Worm (Caenorhabditis elegans) whole organism, L2 larva: Measurements from ENCODE around the gene srh-288.

Experiments
- C34F6.9 ChIP-seq: fragments of 150-350 bp; optimal IDR thresholded peaks from 2 replicates; lab custom pipeline; 2014; ENCODE audit warnings: missing biosample characterization, missing genetic modification characterization
- F13H6.1 ChIP-seq: sonication (generic microtip); optimal IDR thresholded peaks from 2 replicates; lab custom pipeline; 2016; ENCODE audit warnings: missing genetic modification characterization, missing compliant biosample characterization
- R02D3.7 ChIP-seq: fragments of 150-350 bp; optimal IDR thresholded peaks from 2 replicates; lab custom pipeline; 2014; ENCODE audit warnings: missing biosample characterization, missing genetic modification characterization
- ZK546.5 ChIP-seq: sonication (generic microtip); optimal IDR thresholded peaks from 2 replicates; lab custom pipeline; 2017; ENCODE audit warnings: missing biosample characterization, missing genetic modification characterization
- aly-2 ChIP-seq: fragments of 150-350 bp; optimal IDR thresholded peaks from 2 replicates; lab custom pipeline; 2014; ENCODE audit warnings: missing biosample characterization, missing genetic modification characterization
- ama-1 ChIP-seq: fragments of 150-350 bp; optimal IDR thresholded peaks from 2 replicates; lab custom pipeline; 2018; ENCODE audit warnings: inconsistent platforms
- blmp-1 ChIP-seq: sonication (generic microtip); optimal IDR thresholded peaks from 2 replicates; lab custom pipeline; 2017; ENCODE audit warnings: missing genetic modification characterization, mild to moderate bottlenecking, missing compliant biosample characterization, antibody characterized with exemption, moderate library complexity; ENCODE audit not compliant: insufficient read depth
- ceh-16 ChIP-seq: fragments of 150-350 bp; optimal IDR thresholded peaks from 2 replicates; lab custom pipeline; 2014; ENCODE audit warnings: missing biosample characterization, missing genetic modification characterization
- crh-2 ChIP-seq: sonication (generic microtip); optimal IDR thresholded peaks from 2 replicates; lab custom pipeline; 2017; ENCODE audit warnings: missing biosample characterization, missing genetic modification characterization
- elt-1 ChIP-seq: fragments of 150-350 bp; optimal IDR thresholded peaks from 2 replicates; lab custom pipeline; 2014; ENCODE audit warnings: missing biosample characterization, missing genetic modification characterization
- elt-3 ChIP-seq: sonication (generic microtip); optimal IDR thresholded peaks from 2 replicates; lab custom pipeline; 2017; ENCODE audit warnings: missing biosample characterization, missing genetic modification characterization
- fos-1 ChIP-seq: fragments of 150-350 bp; optimal IDR thresholded peaks from 2 replicates; lab custom pipeline; 2014; ENCODE audit warnings: missing biosample characterization, missing genetic modification characterization
- gmeb-1 ChIP-seq: fragments of 150-350 bp; optimal IDR thresholded peaks from 2 replicates; lab custom pipeline; 2014; ENCODE audit warnings: missing biosample characterization, missing genetic modification characterization
- lin-11 ChIP-seq: fragments of 150-350 bp; sonication (generic microtip); optimal IDR thresholded peaks from 2 replicates; lab custom pipeline; 2014; ENCODE audit warnings: missing biosample characterization, missing genetic modification characterization, inconsistent platforms, mixed read lengths
- lin-13 ChIP-seq: fragments of 150-350 bp; optimal IDR thresholded peaks from 2 replicates; lab custom pipeline; 2014; ENCODE audit warnings: missing biosample characterization, missing genetic modification reagents, missing genetic modification characterization
- lin-39 ChIP-seq: fragments of 150-350 bp; optimal IDR thresholded peaks from 2 replicates; lab custom pipeline; 2014; ENCODE audit warnings: missing biosample characterization, missing genetic modification reagents, missing genetic modification characterization
- lsy-2 ChIP-seq, 2 experiments: fragments of 150-350 bp in 1 of 2; sonication (generic microtip) in 1 of 2; optimal IDR thresholded peaks; 2 replicates each; lab custom pipeline; 2014 to 2017; ENCODE audit warnings: missing biosample characterization in 2 of 2, missing genetic modification characterization in 2 of 2
- mab-5 ChIP-seq: fragments of 150-350 bp; optimal IDR thresholded peaks from 2 replicates; lab custom pipeline; 2014; ENCODE audit warnings: missing biosample characterization, missing genetic modification characterization
- mdl-1 ChIP-seq, 2 experiments: fragments of 150-350 bp in 1 of 2; sonication (generic microtip) in 1 of 2; optimal IDR thresholded peaks; 2 replicates each; lab custom pipeline; 2017; ENCODE audit warnings: missing biosample characterization in 2 of 2, missing genetic modification characterization in 2 of 2
- nhr-10 ChIP-seq: sonication (generic microtip); optimal IDR thresholded peaks from 2 replicates; lab custom pipeline; 2017; ENCODE audit warnings: missing biosample characterization, missing genetic modification characterization
- nhr-11 ChIP-seq: fragments of 150-350 bp; optimal IDR thresholded peaks from 2 replicates; lab custom pipeline; 2014; ENCODE audit warnings: missing biosample characterization, missing genetic modification characterization
- nhr-12 ChIP-seq: fragments of 150-350 bp; optimal IDR thresholded peaks from 2 replicates; lab custom pipeline; 2014; ENCODE audit warnings: missing biosample characterization, missing genetic modification characterization
- nhr-21 ChIP-seq: fragments of 150-350 bp; optimal IDR thresholded peaks from 2 replicates; lab custom pipeline; 2014; ENCODE audit warnings: missing biosample characterization, missing genetic modification characterization
- nhr-237 ChIP-seq: fragments of 150-350 bp; optimal IDR thresholded peaks from 2 replicates; lab custom pipeline; 2014; ENCODE audit warnings: missing biosample characterization, missing genetic modification characterization
- nhr-25 ChIP-seq: fragments of 150-350 bp; sonication (generic microtip); optimal IDR thresholded peaks from 3 replicates; lab custom pipeline; 2014; ENCODE audit warnings: missing biosample characterization, missing genetic modification characterization
- peb-1 ChIP-seq: fragments of 150-350 bp; optimal IDR thresholded peaks from 2 replicates; lab custom pipeline; 2014; ENCODE audit warnings: missing biosample characterization, missing genetic modification characterization
- sem-4 ChIP-seq: fragments of 150-350 bp; optimal IDR thresholded peaks from 2 replicates; lab custom pipeline; 2014; ENCODE audit warnings: missing biosample characterization, missing genetic modification reagents, missing genetic modification characterization
- skn-1 ChIP-seq: sonication (generic microtip); optimal IDR thresholded peaks from 2 replicates; lab custom pipeline; 2017; ENCODE audit warnings: missing biosample characterization, missing genetic modification characterization
- sma-3 ChIP-seq: sonication (generic microtip); optimal IDR thresholded peaks from 2 replicates; lab custom pipeline; 2016; ENCODE audit warnings: missing genetic modification reagents, missing genetic modification characterization, missing compliant biosample characterization
- sma-9 ChIP-seq, 2 experiments: fragments of 150-350 bp in 1 of 2; sonication (generic microtip) in 1 of 2; optimal IDR thresholded peaks; 2 replicates each; lab custom pipeline; 2014 to 2016; ENCODE audit warnings: missing genetic modification characterization in 2 of 2, mild to moderate bottlenecking in 1 of 2, missing biosample characterization in 1 of 2, missing compliant biosample characterization in 1 of 2, missing genetic modification reagents in 1 of 2, moderate library complexity in 1 of 2
- snpc-4 ChIP-seq: fragments of 150-350 bp; optimal IDR thresholded peaks from 2 replicates; lab custom pipeline; 2014; ENCODE audit warnings: missing biosample characterization, missing genetic modification characterization
- unc-39 ChIP-seq: fragments of 150-350 bp; optimal IDR thresholded peaks from 2 replicates; lab custom pipeline; 2014; ENCODE audit warnings: missing biosample characterization, missing genetic modification characterization
- zag-1 ChIP-seq: fragments of 150-350 bp; optimal IDR thresholded peaks from 2 replicates; lab custom pipeline; 2014; ENCODE audit warnings: missing biosample characterization, missing genetic modification characterization
- ztf-1 ChIP-seq: fragments of 200-800 bp; sonication (Bioruptor generic); conservative IDR thresholded peaks from 2 replicates; pipeline ENCODE4 v1.3.6; 2022; ENCODE audit warnings: missing genetic modification characterization, missing compliant biosample characterization
- ztf-11 ChIP-seq: sonication (generic microtip); optimal IDR thresholded peaks from 2 replicates; lab custom pipeline; 2017; ENCODE audit warnings: missing biosample characterization, missing genetic modification characterization
- ztf-4 ChIP-seq: fragments of 150-350 bp; optimal IDR thresholded peaks from 2 replicates; lab custom pipeline; 2014; ENCODE audit warnings: missing biosample characterization, missing genetic modification characterization

srh-288 gene

ce11 chrV:17810053-17810452, 14.5 kb upstream of the srh-288 start, which contains the start of gene srh-296:
TSS of gene srh-296 (plus strand) at chrV:17810353.
- TF ChIP-seq sma-9 (GFP tag; optimal IDR thresholded peaks at IDR 0.05; lab: Kevin White, UChicago), result no peak
- TF ChIP-seq sma-9 (tag; optimal IDR thresholded peaks at IDR 0.05; lab: Kevin White, UChicago), result no peak
- no peak for TF ChIP-seq peb-1
- TF ChIP-seq, all 48 proteins: peak for 0

DNA sequence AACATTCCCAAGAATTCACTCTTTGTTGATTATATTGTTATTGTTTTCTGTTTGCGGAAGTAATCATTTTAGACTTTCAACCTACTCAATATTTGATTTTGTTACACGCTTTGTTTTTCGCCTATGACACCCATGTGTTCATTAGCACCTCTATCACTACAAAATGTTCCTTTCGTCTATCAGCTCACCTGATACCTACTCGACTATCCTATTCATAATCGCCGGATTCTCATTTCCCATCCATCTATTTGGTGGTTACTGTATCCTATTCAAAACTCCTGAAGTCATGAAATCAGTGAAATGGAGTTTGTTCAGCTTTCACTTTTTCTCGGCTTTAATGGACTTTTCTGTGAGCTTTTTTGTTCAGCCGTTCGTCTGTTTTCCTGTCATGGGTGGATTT, 9.8 kb upstream of the srh-288 start, which contains the start of gene srh-291:
srh-291 (plus strand) TSS at position 301 of the 400 bp plus-strand sequence.
- TF ChIP-seq snpc-4 (tag; lab: Kevin White, UChicago), result no peak
- no peak for TF ChIP-seq gmeb-1 (tag; lab: Kevin White, UChicago)
- no peak for TF ChIP-seq lsy-2 (tag; optimal IDR thresholded peaks at IDR 0.05; lab: Kevin White, UChicago)
- TF ChIP-seq ztf-11, result no peak
- TF ChIP-seq nhr-21, result no peak
- no peak for TF ChIP-seq aly-2 (tag; lab: Kevin White, UChicago)
- no peak for TF ChIP-seq peb-1
- TF ChIP-seq blmp-1, result no peak
- no peak for TF ChIP-seq sma-9 (GFP tag; optimal IDR thresholded peaks at IDR 0.05; lab: Kevin White, UChicago)
- TF ChIP-seq sma-9 (tag; optimal IDR thresholded peaks at IDR 0.05; lab: Kevin White, UChicago), result no peak
- no peak for TF ChIP-seq elt-1
- no peak for TF ChIP-seq ceh-16 (tag; lab: Kevin White, UChicago)
- TF ChIP-seq skn-1 (tag; lab: Kevin White, UChicago), result no peak
- TF ChIP-seq ZK546.5 (tag; lab: Kevin White, UChicago), result no peak
- TF ChIP-seq C34F6.9, result no peak
- no peak for TF ChIP-seq nhr-12 (tag; lab: Kevin White, UChicago)
- TF ChIP-seq lin-13 (GFP tag; lab: Kevin White, UChicago), result no peak
- TF ChIP-seq F13H6.1, result no peak
- no peak for TF ChIP-seq ztf-4
- TF ChIP-seq lin-39 (tag; lab: Kevin White, UChicago), result no peak
- no peak for TF ChIP-seq nhr-10

- no peak for TF ChIP-seq crh-2 (tag; lab: Kevin White, UChicago)
- no peak for TF ChIP-seq skn-1 (tag; lab: Kevin White, UChicago)
- TF ChIP-seq lin-13 (GFP tag; lab: Kevin White, UChicago), result no peak
- no peak for TF ChIP-seq nhr-25 (tag; lab: Kevin White, UChicago)
- no peak for TF ChIP-seq mdl-1 (tag; optimal IDR thresholded peaks at IDR 0.05; lab: Kevin White, UChicago)
- no peak for TF ChIP-seq nhr-237 (tag; lab: Kevin White, UChicago)
- no peak for TF ChIP-seq unc-39
- TF ChIP-seq snpc-4 (tag; lab: Kevin White, UChicago), result no peak
- no peak for TF ChIP-seq gmeb-1 (tag; lab: Kevin White, UChicago)
- TF ChIP-seq lsy-2 (tag; optimal IDR thresholded peaks at IDR 0.05; lab: Kevin White, UChicago), result no peak
- no peak for TF ChIP-seq F13H6.1
- TF ChIP-seq lin-11 (tag; lab: Kevin White, UChicago), result no peak
- TF ChIP-seq R02D3.7 (tag; lab: Kevin White, UChicago), result no peak
- TF ChIP-seq blmp-1, result no peak
- no peak for TF ChIP-seq ama-1
Measured at ce11 chrV:17802519-17802918, 7.0 kb upstream of the srh-288 start, which contains the start of the genes Y94A7B.11 and srh-292. TSS of gene Y94A7B.11 (minus strand) at chrV:17802619. TSS of gene srh-292 (plus strand) at chrV:17802769.

ce11 chrV:17800538-17800937, 5.0 kb upstream of the srh-288 start, which contains the start of gene srh-287:
TSS of gene srh-287 (plus strand) at chrV:17800838.
- TF ChIP-seq ztf-1 (GFP tag; lab: Robert Waterston, UW) (no peak), fos-1 (tag; lab: Kevin White, UChicago) (no peak), lin-39 (tag; lab: Kevin White, UChicago) (no peak), crh-2 (tag; lab: Kevin White, UChicago) (no peak), F13H6.1 (no peak), sem-4 (no peak), sma-3 (GFP tag; lab: Kevin White, UChicago) (no peak)

- no peak for TF ChIP-seq lin-11 (tag; lab: Kevin White, UChicago)
- no peak for TF ChIP-seq lsy-2 (tag; optimal IDR thresholded peaks at IDR 0.05; lab: Kevin White, UChicago)
- TF ChIP-seq peb-1, result no peak
- no peak for TF ChIP-seq nhr-11 (tag; lab: Kevin White, UChicago)
- no peak for TF ChIP-seq mab-5 (tag; lab: Kevin White, UChicago)
- no peak for TF ChIP-seq zag-1 (tag; lab: Kevin White, UChicago)
- no peak for TF ChIP-seq aly-2 (tag; lab: Kevin White, UChicago)
- no peak for TF ChIP-seq nhr-10
- no peak for TF ChIP-seq ceh-16 (tag; lab: Kevin White, UChicago)
- TF ChIP-seq elt-3 (tag; lab: Kevin White, UChicago), result no peak
- TF ChIP-seq, all 48 proteins: peak for 0
Measured at ce11 chrV:17798789-17799188, 3.2 kb upstream of the srh-288 start, which contains the start of gene srx-18. TSS of gene srx-18 (minus strand) at chrV:17798889.
